Fruit fly (Drosophila melanogaster): ENCODE measurements around the gene Argk2.

The Argk2 gene

dm6 chr3L:9054822-9055407 lies 7.7 kb downstream of the Argk2 start (continued):
- TF ChIP-seq CG6791 (GFP tag; IDR thresholded peaks at IDR 0.05; ENCODE audit: partially characterized antibody): peak; percentile 63; the same call in 2 of the 3 replicates
- peak; percentile 68; the same call in 2 of the 3 replicates for TF ChIP-seq CG16813 (GFP tag; IDR thresholded peaks at IDR 0.05; ENCODE audit: partially characterized antibody)
- TF ChIP-seq HLH4C (GFP tag; IDR thresholded peaks at IDR 0.05; ENCODE audit: partially characterized antibody): peak; percentile 28; the same call in 1 of the 3 replicates
- no peak for TF ChIP-seq CG5953 (GFP tag; IDR thresholded peaks at IDR 0.05)
- no peak for TF ChIP-seq CG2129 (GFP tag; IDR thresholded peaks at IDR 0.05; ENCODE audit: partially characterized antibody)
- peak; percentile 74 for TF ChIP-seq amos (GFP tag; IDR thresholded peaks at IDR 0.05; ENCODE audit: partially characterized antibody)
- TF ChIP-seq HmgZ (tag; optimal IDR thresholded peaks at IDR 0.05): peak; percentile 14
- no peak for TF ChIP-seq Camta (GFP tag; optimal IDR thresholded peaks at IDR 0.05)
- TF ChIP-seq pita (GFP tag; optimal IDR thresholded peaks at IDR 0.05): peak; percentile 16
- TF ChIP-seq CG2199 (GFP tag; IDR thresholded peaks at IDR 0.05): peak; percentile 84
- 0 out of 3 replicates have a peak, but pooled peaks have one; percentile 32 for TF ChIP-seq ci (GFP tag; IDR thresholded peaks at IDR 0.05)
- TF ChIP-seq ewg (GFP tag; optimal IDR thresholded peaks at IDR 0.05): no peak
- peak; percentile 26; the same call in 1 of the 2 replicates for TF ChIP-seq bbx (GFP tag; IDR thresholded peaks at IDR 0.05; ENCODE audit: partially characterized antibody)
- TF ChIP-seq vnd (GFP tag; IDR thresholded peaks at IDR 0.05; ENCODE audit: partially characterized antibody): 0 out of 3 replicates have a peak, but pooled peaks have one; percentile 33
- no peak for TF ChIP-seq CG11093 (GFP tag; IDR thresholded peaks at IDR 0.05)
- peak; percentile 63 for TF ChIP-seq knrl (GFP tag; IDR thresholded peaks at IDR 0.05; ENCODE audit: partially characterized antibody)

dm6 chr3L:9055870-9056807 lies 8.9 kb downstream of the Argk2 start:
- TF ChIP-seq lab (GFP tag; optimal IDR thresholded peaks at IDR 0.05) (no peak), Poxn (GFP tag; IDR thresholded peaks at IDR 0.05) (no peak), Fer3 (tag; optimal IDR thresholded peaks at IDR 0.05) (no peak), CG11723 (GFP tag; optimal IDR thresholded peaks at IDR 0.05) (no peak), CG34422 (GFP tag; IDR thresholded peaks at IDR 0.05) (no peak), CG18764 (GFP tag; optimal IDR thresholded peaks at IDR 0.05) (no peak), chif (GFP tag; optimal IDR thresholded peaks at IDR 0.05) (no peak), ham (GFP tag; IDR thresholded peaks at IDR 0.05) (no peak), gcm2 (GFP tag; optimal IDR thresholded peaks at IDR 0.05) (no peak), CG13894 (tag; optimal IDR thresholded peaks at IDR 0.05) (peak; percentile 23), CG17829 (tag; optimal IDR thresholded peaks at IDR 0.05) (no peak), Hsf (GFP tag; optimal IDR thresholded peaks at IDR 0.05) (no peak), Hand (GFP tag; optimal IDR thresholded peaks at IDR 0.05) (no peak), usp (GFP tag; optimal IDR thresholded peaks at IDR 0.05) (no peak), Pdp1 (GFP tag; optimal IDR thresholded peaks at IDR 0.05) (peak in 1 of 2 experiments; percentile 95), E2f2 (GFP tag; IDR thresholded peaks at IDR 0.05) (no peak), tna (GFP tag; IDR thresholded peaks at IDR 0.05; ENCODE audit: partially characterized antibody) (no peak), CG8924 (tag; optimal IDR thresholded peaks at IDR 0.05) (no peak), tup (GFP tag; optimal IDR thresholded peaks at IDR 0.05) (no peak), yki (optimal IDR thresholded peaks at IDR 0.05) (no peak), Antp (GFP tag; optimal IDR thresholded peaks at IDR 0.05) (no peak), Hmr (GFP tag; optimal IDR thresholded peaks at IDR 0.05) (peak; percentile 7), Sin3A (optimal IDR thresholded peaks at IDR 0.05) (no peak), CG31224 (GFP tag; IDR thresholded peaks at IDR 0.05) (peak; percentile 37; the same call in 1 of the 2 replicates), seq (GFP tag; IDR thresholded peaks at IDR 0.05) (no peak), CG17359 (tag; optimal IDR thresholded peaks at IDR 0.05) (no peak), Meics (GFP tag; optimal IDR thresholded peaks at IDR 0.05) (no peak), ind (GFP tag; optimal IDR thresholded peaks at IDR 0.05) (no peak), ro (GFP tag; IDR thresholded peaks at IDR 0.05) (no peak), z (GFP tag; IDR thresholded peaks at IDR 0.05) (no peak), bowl (GFP tag; IDR thresholded peaks at IDR 0.05) (no peak)
